Fruit fly (Drosophila melanogaster) whole organism, embryonic: ENCODE measurements around the gene PRL-1.

Source experiments
- Atf6 ChIP-seq: fragments of 200-800 bp; sonication (Bioruptor generic); IDR thresholded peaks from 2 replicates; pipeline ENCODE4 v1.3.6; 2022; ENCODE audit warnings: missing biosample characterization, missing genetic modification characterization
- CG10274 ChIP-seq: fragments of 200-800 bp; sonication (Bioruptor generic); optimal IDR thresholded peaks from 3 replicates; lab custom pipeline; 2017; ENCODE audit warnings: missing biosample characterization, mild to moderate bottlenecking, missing genetic modification characterization
- CG11456 ChIP-seq: fragments of 200-800 bp; sonication (Bioruptor generic); IDR thresholded peaks from 3 replicates; pipeline ENCODE4 v1.3.6; 2022; ENCODE audit warnings: missing biosample characterization, missing genetic modification characterization
- CG14441 ChIP-seq: fragments of 200-800 bp; sonication (Bioruptor generic); IDR thresholded peaks from 2 replicates; pipeline ENCODE4 v1.3.6; 2022; ENCODE audit warnings: missing biosample characterization, missing genetic modification characterization
- CG14860 ChIP-seq: fragments of 200-800 bp; sonication (Bioruptor generic); IDR thresholded peaks from 3 replicates; pipeline ENCODE4 v1.3.6; 2022; ENCODE audit warnings: missing biosample characterization, missing genetic modification characterization; ENCODE audit not compliant: partially characterized antibody
- CG15514 ChIP-seq: fragments of 200-800 bp; sonication (Bioruptor generic); optimal IDR thresholded peaks from 3 replicates; lab custom pipeline; 2017; ENCODE audit warnings: missing biosample characterization, missing genetic modification characterization, mild to moderate bottlenecking, moderate library complexity, missing genetic modification reagents
- CG1647 ChIP-seq: fragments of 200-800 bp; sonication (Bioruptor generic); optimal IDR thresholded peaks from 3 replicates; lab custom pipeline; 2016; ENCODE audit warnings: missing biosample characterization, missing genetic modification characterization
- CG17361 ChIP-seq: fragments of 200-800 bp; sonication (Bioruptor generic); IDR thresholded peaks from 3 replicates; pipeline ENCODE4 v1.3.6; 2022; ENCODE audit warnings: missing biosample characterization, missing genetic modification characterization
- CG17385 ChIP-seq: fragments of 200-800 bp; sonication (Bioruptor generic); optimal IDR thresholded peaks from 3 replicates; lab custom pipeline; 2018; ENCODE audit warnings: missing biosample characterization, mild to moderate bottlenecking, missing genetic modification characterization
- CG17612 ChIP-seq: fragments of 200-800 bp; sonication (Bioruptor generic); IDR thresholded peaks from 2 replicates; pipeline ENCODE4 v1.3.6; 2022; ENCODE audit warnings: missing biosample characterization, missing genetic modification characterization
- CG1792 ChIP-seq: fragments of 200-800 bp; sonication (Bioruptor generic); optimal IDR thresholded peaks from 2 replicates; lab custom pipeline; 2016; ENCODE audit warnings: missing biosample characterization, missing genetic modification characterization
- CG3163 ChIP-seq: fragments of 200-800 bp; sonication (Bioruptor generic); optimal IDR thresholded peaks from 3 replicates; lab custom pipeline; 2016; ENCODE audit warnings: missing biosample characterization, missing genetic modification characterization
- CG4707 ChIP-seq: fragments of 200-800 bp; sonication (Bioruptor generic); optimal IDR thresholded peaks from 2 replicates; lab custom pipeline; 2018; ENCODE audit warnings: missing biosample characterization, mild to moderate bottlenecking, missing genetic modification characterization, moderate library complexity
- CG5953 ChIP-seq: fragments of 200-800 bp; sonication (Bioruptor generic); IDR thresholded peaks from 2 replicates; pipeline ENCODE4 v1.3.6; 2022; ENCODE audit warnings: missing biosample characterization, missing genetic modification characterization
- CG6175 ChIP-seq: fragments of 200-800 bp; sonication (Bioruptor generic); IDR thresholded peaks from 3 replicates; pipeline ENCODE4 v1.3.6; 2022; ENCODE audit warnings: missing biosample characterization, missing genetic modification characterization
- CHES-1-like ChIP-seq: fragments of 200-800 bp; sonication (Bioruptor generic); optimal IDR thresholded peaks from 2 replicates; lab custom pipeline; 2016; ENCODE audit warnings: missing biosample characterization, missing genetic modification characterization
- Dad ChIP-seq: fragments of 200-800 bp; sonication (Bioruptor generic); optimal IDR thresholded peaks from 3 replicates; lab custom pipeline; 2016; ENCODE audit warnings: missing biosample characterization, missing genetic modification characterization
- Dll ChIP-seq: fragments of 200-800 bp; sonication (Bioruptor generic); IDR thresholded peaks from 4 replicates; pipeline ENCODE4 v1.3.6; 2022; ENCODE audit warnings: missing biosample characterization, missing genetic modification characterization; ENCODE audit not compliant: partially characterized antibody
- Doc3 ChIP-seq: fragments of 200-800 bp; sonication (Bioruptor generic); IDR thresholded peaks from 3 replicates; pipeline ENCODE4 v1.3.6; 2022; ENCODE audit warnings: missing biosample characterization, missing genetic modification characterization; ENCODE audit not compliant: partially characterized antibody
- E2f2 ChIP-seq: fragments of 200-800 bp; sonication (Bioruptor generic); IDR thresholded peaks from 2 replicates; pipeline ENCODE4 v1.3.6; 2022; ENCODE audit warnings: missing biosample characterization, missing genetic modification characterization
- Ets65A ChIP-seq: fragments of 200-800 bp; sonication (Bioruptor generic); peaks from one replicate; lab custom pipeline; 2016; ENCODE audit warnings: missing biosample characterization, missing genetic modification characterization
- GATAe ChIP-seq: fragments of 200-800 bp; sonication (Bioruptor generic); conservative IDR thresholded peaks from 2 replicates; pipeline ENCODE4 v1.3.6; 2022; ENCODE audit warnings: missing biosample characterization, missing genetic modification characterization
- Gug ChIP-seq: fragments of 200-800 bp; sonication (Bioruptor generic); IDR thresholded peaks from 4 replicates; pipeline ENCODE4 v1.3.6; 2022; ENCODE audit warnings: missing biosample characterization, missing genetic modification characterization
- Hr51 ChIP-seq, 2 experiments: fragments of 200-800 bp; sonication (Bioruptor generic); optimal IDR thresholded peaks; 2 replicates in 1 of 2; 3 replicates in 1 of 2; lab custom pipeline; 2016 to 2018; ENCODE audit warnings: missing biosample characterization in 2 of 2, missing genetic modification characterization in 2 of 2, mild to moderate bottlenecking in 1 of 2, moderate library complexity in 1 of 2
- Hr78 ChIP-seq, 2 experiments: fragments of 200-800 bp in 1 of 2; fragments of >200 bp in 1 of 2; sonication (Bioruptor generic) in 1 of 2; optimal IDR thresholded peaks; 2 replicates each; lab custom pipeline; 2017 to 2019; ENCODE audit warnings: missing biosample characterization in 2 of 2, missing genetic modification characterization in 2 of 2, mild to moderate bottlenecking in 1 of 2, moderate library complexity in 1 of 2
- Hsf ChIP-seq: fragments of 200-800 bp; sonication (Bioruptor generic); optimal IDR thresholded peaks from 3 replicates; lab custom pipeline; 2016; ENCODE audit warnings: missing biosample characterization, missing genetic modification characterization
- Side ChIP-seq: fragments of 200-800 bp; sonication (Bioruptor generic); optimal IDR thresholded peaks from 2 replicates; lab custom pipeline; 2016; ENCODE audit warnings: missing biosample characterization, missing genetic modification characterization
- Sry-β ChIP-seq: fragments of 200-800 bp; sonication (Bioruptor generic); optimal IDR thresholded peaks from 2 replicates; lab custom pipeline; 2018; ENCODE audit warnings: missing biosample characterization, mild to moderate bottlenecking, missing genetic modification characterization, moderate library complexity
- chinmo ChIP-seq: fragments of 200-800 bp; sonication (Bioruptor generic); IDR thresholded peaks from 4 replicates; pipeline ENCODE4 v1.3.6; 2022; ENCODE audit warnings: missing biosample characterization, missing genetic modification characterization; ENCODE audit not compliant: partially characterized antibody
- corto ChIP-seq: fragments of 200-800 bp; sonication (Bioruptor generic); optimal IDR thresholded peaks from 2 replicates; lab custom pipeline; 2016; ENCODE audit warnings: missing biosample characterization, mild to moderate bottlenecking, missing genetic modification characterization, moderate library complexity
- ems ChIP-seq: fragments of 200-800 bp; sonication (Bioruptor generic); optimal IDR thresholded peaks from 3 replicates; lab custom pipeline; 2016; ENCODE audit warnings: missing biosample characterization, missing genetic modification characterization
- ewg ChIP-seq: fragments of 200-800 bp; sonication (Bioruptor generic); optimal IDR thresholded peaks from 3 replicates; lab custom pipeline; 2017; ENCODE audit warnings: mild to moderate bottlenecking, missing biosample characterization, missing genetic modification reagents, missing genetic modification characterization
- grau ChIP-seq: fragments of 200-800 bp; optimal IDR thresholded peaks from 3 replicates; lab custom pipeline; 2019; ENCODE audit warnings: missing biosample characterization, mild to moderate bottlenecking, missing genetic modification characterization, moderate library complexity
- gsb ChIP-seq: fragments of 200-800 bp; sonication (Bioruptor generic); IDR thresholded peaks from 2 replicates; pipeline ENCODE4 v1.3.6; 2022; ENCODE audit warnings: missing biosample characterization, missing genetic modification characterization
- gt ChIP-seq: fragments of 200-800 bp; sonication (Bioruptor generic); IDR thresholded peaks from 2 replicates; pipeline ENCODE4 v1.3.6; 2022; ENCODE audit warnings: missing biosample characterization, missing genetic modification characterization
- hth ChIP-seq: fragments of >200 bp; optimal IDR thresholded peaks from 2 replicates; lab custom pipeline; 2017; ENCODE audit warnings: inconsistent platforms
- ken ChIP-seq: fragments of 200-800 bp; sonication (Bioruptor generic); IDR thresholded peaks from 3 replicates; pipeline ENCODE4 v1.3.6; 2022; ENCODE audit warnings: missing biosample characterization, missing genetic modification characterization
- kni ChIP-seq: fragments of 200-800 bp; sonication (Bioruptor generic); optimal IDR thresholded peaks from 3 replicates; lab custom pipeline; 2017; ENCODE audit warnings: mild to moderate bottlenecking, missing biosample characterization, missing genetic modification reagents, missing genetic modification characterization
- lab ChIP-seq: fragments of 200-800 bp; sonication (Bioruptor generic); optimal IDR thresholded peaks from 3 replicates; lab custom pipeline; 2017; ENCODE audit warnings: missing biosample characterization, missing genetic modification characterization, mild to moderate bottlenecking, moderate library complexity, missing genetic modification reagents
- mld ChIP-seq: fragments of 200-800 bp; sonication (Bioruptor generic); IDR thresholded peaks from 3 replicates; pipeline ENCODE4 v1.3.6; 2022; ENCODE audit warnings: missing biosample characterization, missing genetic modification characterization; ENCODE audit not compliant: partially characterized antibody
- org-1 ChIP-seq: fragments of 200-800 bp; sonication (Bioruptor generic); optimal IDR thresholded peaks from 2 replicates; lab custom pipeline; 2017; ENCODE audit warnings: missing biosample characterization, missing genetic modification characterization
- pb ChIP-seq: fragments of 200-800 bp; sonication (Bioruptor generic); optimal IDR thresholded peaks from 3 replicates; lab custom pipeline; 2016; ENCODE audit warnings: missing biosample characterization, missing genetic modification characterization
- pfk ChIP-seq: fragments of 200-800 bp; sonication (Bioruptor generic); optimal IDR thresholded peaks from 2 replicates; lab custom pipeline; 2018; ENCODE audit warnings: missing biosample characterization, mild to moderate bottlenecking, missing genetic modification characterization, moderate library complexity
- schlank ChIP-seq: fragments of 200-800 bp; sonication (Bioruptor generic); optimal IDR thresholded peaks from 2 replicates; lab custom pipeline; 2018; ENCODE audit warnings: missing biosample characterization, mild to moderate bottlenecking, missing genetic modification characterization
- sisA ChIP-seq: fragments of 200-800 bp; sonication (Bioruptor generic); IDR thresholded peaks from 2 replicates; pipeline ENCODE4 v1.3.6; 2022; ENCODE audit warnings: missing biosample characterization, missing genetic modification characterization
- sob ChIP-seq: fragments of 200-800 bp; sonication (Bioruptor generic); IDR thresholded peaks from 2 replicates; pipeline ENCODE4 v1.3.6; 2022; ENCODE audit warnings: missing biosample characterization, missing genetic modification characterization
- tll ChIP-seq, 2 experiments: fragments of 200-800 bp in 1 of 2; fragments of >200 bp in 1 of 2; sonication (Bioruptor generic) in 1 of 2; optimal IDR thresholded peaks; 2 replicates each; lab custom pipeline; 2017 to 2019; ENCODE audit warnings: missing biosample characterization in 2 of 2, missing genetic modification characterization in 2 of 2, mild to moderate bottlenecking in 1 of 2, moderate library complexity in 1 of 2
- wek ChIP-seq: fragments of 200-800 bp; sonication (Bioruptor generic); optimal IDR thresholded peaks from 3 replicates; lab custom pipeline; 2018; ENCODE audit warnings: missing biosample characterization, mild to moderate bottlenecking, missing genetic modification characterization, moderate library complexity

PRL-1 gene

DNA sequence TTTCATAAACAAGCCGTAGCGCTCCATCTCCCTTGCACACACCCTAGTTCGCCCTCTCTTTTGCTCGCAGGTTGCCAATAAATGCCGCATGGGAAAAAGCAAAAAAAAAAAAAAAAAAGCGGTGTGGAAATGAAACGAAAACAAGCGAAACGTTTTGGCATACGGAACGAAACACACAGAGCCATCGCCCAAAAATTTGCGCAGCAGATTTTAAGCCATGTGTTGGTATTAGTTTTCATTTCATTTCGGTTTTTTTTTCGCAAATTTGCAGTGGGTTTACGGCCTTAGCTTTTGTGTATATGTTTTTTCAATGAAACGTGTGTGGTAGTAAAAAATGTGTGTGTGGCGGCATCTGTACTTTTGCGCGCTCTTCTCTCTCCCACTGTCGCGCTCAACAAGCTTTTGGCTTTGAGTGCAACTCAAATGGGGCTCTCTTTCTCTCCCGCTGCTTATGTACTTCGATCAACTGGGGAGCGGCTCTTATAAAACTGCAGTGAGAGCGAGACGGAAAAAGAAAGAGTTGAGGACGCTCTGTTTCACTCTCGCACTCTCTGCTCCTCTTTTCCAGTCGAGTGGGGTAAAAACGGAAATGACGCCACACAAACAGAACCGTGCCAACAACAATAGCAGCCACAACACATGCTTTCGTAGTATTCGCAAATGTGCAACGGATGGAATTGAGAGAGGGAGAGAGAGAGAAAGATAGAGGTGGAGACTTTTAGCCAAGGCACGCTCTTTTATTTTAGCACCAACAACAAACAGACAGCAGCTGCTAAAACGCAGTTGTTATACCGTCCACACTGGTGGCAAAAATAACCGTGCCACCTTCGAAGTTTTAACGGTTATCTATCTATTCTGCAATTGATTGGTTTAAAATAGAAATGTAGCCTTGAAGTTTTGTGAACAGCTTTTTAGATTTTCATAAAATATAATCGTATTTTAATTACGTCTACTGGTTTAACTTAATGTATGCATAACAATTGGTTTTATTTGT, 27.2 kb upstream of the PRL-1 start (continued):
- TF ChIP-seq CG4707 (GFP tag; lab: Kevin White, UChicago) (peak; percentile 58), sisA (GFP tag; lab: Robert Waterston, UW) (no peak), gsb (GFP tag; lab: Robert Waterston, UW) (no peak), gt (GFP tag; lab: Robert Waterston, UW) (no peak), mld (GFP tag; lab: Robert Waterston, UW) (no peak), Side (GFP tag; lab: Kevin White, UChicago) (peak; percentile 63), lab (GFP tag; lab: Kevin White, UChicago) (peak; percentile 85), CG3163 (GFP tag; lab: Kevin White, UChicago) (peak; percentile 78), Ets65A (GFP tag; lab: Kevin White, UChicago) (peak; percentile 92), CG1647 (GFP tag; lab: Kevin White, UChicago) (peak; percentile 0), schlank (tag; lab: Kevin White, UChicago) (peak; percentile 47), Gug (GFP tag; lab: Robert Waterston, UW) (0 out of 4 replicates have a peak, but pooled peaks have one; percentile 5), hth (lab: Kevin White, UChicago) (no peak), E2f2 (GFP tag; lab: Robert Waterston, UW) (no peak), corto (GFP tag; lab: Kevin White, UChicago) (peak; percentile 35), Hsf (GFP tag; lab: Kevin White, UChicago) (peak; percentile 48), tll (GFP tag; optimal IDR thresholded peaks at IDR 0.05; lab: Kevin White, UChicago) (no peak), CG17361 (GFP tag; lab: Robert Waterston, UW) (no peak), Hr51 (GFP tag; optimal IDR thresholded peaks at IDR 0.05; lab: Kevin White, UChicago) (peak; percentile 10 to 72), Sry-β (GFP tag; lab: Kevin White, UChicago) (no peak), chinmo (no peak), ken (GFP tag; lab: Robert Waterston, UW) (no peak), pb (GFP tag; lab: Kevin White, UChicago) (no peak), CG17385 (peak; percentile 27), CG10274 (GFP tag; lab: Kevin White, UChicago) (no peak), CG6175 (GFP tag; lab: Robert Waterston, UW) (no peak), Hr78 (GFP tag; optimal IDR thresholded peaks at IDR 0.05; lab: Kevin White, UChicago) (no peak), CG11456 (GFP tag; lab: Robert Waterston, UW) (no peak), sob (GFP tag; lab: Robert Waterston, UW) (no peak), org-1 (GFP tag; lab: Kevin White, UChicago) (peak; percentile 52), CG1792 (GFP tag; lab: Kevin White, UChicago) (peak; percentile 3), CHES-1-like (peak; percentile 4), CG14441 (GFP tag; lab: Robert Waterston, UW) (no peak), CG14860 (GFP tag; lab: Robert Waterston, UW) (no peak), CG15514 (GFP tag; lab: Kevin White, UChicago) (peak; percentile 36), ewg (GFP tag; lab: Kevin White, UChicago) (no peak), ems (GFP tag; lab: Kevin White, UChicago) (peak; percentile 24), kni (GFP tag; lab: Kevin White, UChicago) (peak; percentile 84), Dll (GFP tag; lab: Robert Waterston, UW) (no peak), GATAe (GFP tag; lab: Robert Waterston, UW) (no peak), wek (peak; percentile 69), CG17612 (GFP tag; lab: Robert Waterston, UW) (no peak), Doc3 (GFP tag; lab: Robert Waterston, UW) (no peak), grau (tag; lab: Kevin White, UChicago) (peak; percentile 45), CG5953 (GFP tag; lab: Robert Waterston, UW) (no peak), Dad (GFP tag; lab: Kevin White, UChicago) (peak; percentile 31), pfk (peak; percentile 99), Atf6 (GFP tag; lab: Robert Waterston, UW) (no peak)
